Fruit fly (Drosophila melanogaster): ENCODE data around the gene Cad86C.

The Cad86C gene

dm6 chr3R:10884031-10884677, 57.3 kb downstream of the Cad86C start (continued):
- TF ChIP-seq CG3163 (GFP tag; optimal IDR thresholded peaks at IDR 0.05), result no peak
- TF ChIP-seq Abd-B (GFP tag; optimal IDR thresholded peaks at IDR 0.05), result peak; percentile 79
- no peak for TF ChIP-seq pros (GFP tag; optimal IDR thresholded peaks at IDR 0.05)
- peak; percentile 69 for TF ChIP-seq phol (tag; optimal IDR thresholded peaks at IDR 0.05)
- peak; percentile 84 for TF ChIP-seq rib (GFP tag; IDR thresholded peaks at IDR 0.05)
- TF ChIP-seq dpn (GFP tag; optimal IDR thresholded peaks at IDR 0.05), result peak; percentile 6 to 34
- peak; percentile 66 for TF ChIP-seq onecut (GFP tag; IDR thresholded peaks at IDR 0.05)
- TF ChIP-seq Xrp1 (GFP tag; IDR thresholded peaks at IDR 0.05), result peak; percentile 68; the same call in 1 of the 2 replicates
- TF ChIP-seq Dip3 (GFP tag; optimal IDR thresholded peaks at IDR 0.05), result no peak
- TF ChIP-seq ham (GFP tag; IDR thresholded peaks at IDR 0.05), result no peak
- TF ChIP-seq CG16813 (GFP tag; IDR thresholded peaks at IDR 0.05; ENCODE audit: partially characterized antibody), result no peak
- no peak for TF ChIP-seq NK7.1 (GFP tag; optimal IDR thresholded peaks at IDR 0.05)
- no peak for TF ChIP-seq Dll (GFP tag; IDR thresholded peaks at IDR 0.05; ENCODE audit: partially characterized antibody)
- no peak for TF ChIP-seq her (GFP tag; optimal IDR thresholded peaks at IDR 0.05)
- peak; percentile 54 for TF ChIP-seq klu (GFP tag; IDR thresholded peaks at IDR 0.05)
- TF ChIP-seq tio (GFP tag; optimal IDR thresholded peaks at IDR 0.05), result no peak
- TF ChIP-seq bowl (GFP tag; IDR thresholded peaks at IDR 0.05), result peak; percentile 64; the same call in 1 of the 2 replicates
- TF ChIP-seq fu2 (GFP tag; optimal IDR thresholded peaks at IDR 0.05), result no peak
- TF ChIP-seq CG14441 (GFP tag; IDR thresholded peaks at IDR 0.05), result peak; percentile 90
- TF ChIP-seq sr (GFP tag; IDR thresholded peaks at IDR 0.05), result 0 out of 3 replicates have a peak, but pooled peaks have one; percentile 12
- TF ChIP-seq Ssrp (tag; optimal IDR thresholded peaks at IDR 0.05), result peak; percentile 33
- TF ChIP-seq Hsf (GFP tag; optimal IDR thresholded peaks at IDR 0.05), result peak; percentile 15
- no peak for TF ChIP-seq CG8944 (GFP tag; optimal IDR thresholded peaks at IDR 0.05)
- TF ChIP-seq exex (tag; optimal IDR thresholded peaks at IDR 0.05), result peak; percentile 67
- TF ChIP-seq pzg (GFP tag; optimal IDR thresholded peaks at IDR 0.05), result no peak
- TF ChIP-seq HLH54F (GFP tag; optimal IDR thresholded peaks at IDR 0.05), result no peak
- TF ChIP-seq CG7271 (tag; optimal IDR thresholded peaks at IDR 0.05), result no peak
- peak; percentile 92 for TF ChIP-seq dmrt99B (tag; optimal IDR thresholded peaks at IDR 0.05)
- no peak for TF ChIP-seq CG9609 (GFP tag; optimal IDR thresholded peaks at IDR 0.05)
- TF ChIP-seq CG34376 (GFP tag; optimal IDR thresholded peaks at IDR 0.05), result no peak
- no peak for TF ChIP-seq Dfd (GFP tag; optimal IDR thresholded peaks at IDR 0.05)
- peak; percentile 76 for TF ChIP-seq tap (tag; optimal IDR thresholded peaks at IDR 0.05)
- TF ChIP-seq tx (GFP tag; optimal IDR thresholded peaks at IDR 0.05), result no peak
- peak; percentile 63; the same call in 1 of the 3 replicates for TF ChIP-seq CG3726 (GFP tag; IDR thresholded peaks at IDR 0.05)
- TF ChIP-seq ind (GFP tag; optimal IDR thresholded peaks at IDR 0.05), result peak; percentile 65
- TF ChIP-seq CG11560 (tag; IDR thresholded peaks at IDR 0.05), result peak; percentile 57; the same call in 2 of the 3 replicates
- no peak for TF ChIP-seq chn (GFP tag; optimal IDR thresholded peaks at IDR 0.05)
- no peak for TF ChIP-seq ewg (GFP tag; optimal IDR thresholded peaks at IDR 0.05)
- TF ChIP-seq ken (GFP tag; IDR thresholded peaks at IDR 0.05), result peak; percentile 79; the same call in 2 of the 3 replicates
- TF ChIP-seq CG17912 (GFP tag; optimal IDR thresholded peaks at IDR 0.05), result no peak
- no peak for TF ChIP-seq CG4360 (GFP tag; IDR thresholded peaks at IDR 0.05)
- TF ChIP-seq CG6683 (GFP tag; optimal IDR thresholded peaks at IDR 0.05), result peak; percentile 44
- no peak for TF ChIP-seq bigmax (GFP tag; optimal IDR thresholded peaks at IDR 0.05)
- peak; percentile 41; the same call in 1 of the 2 replicates for TF ChIP-seq MBD-R2 (GFP tag; IDR thresholded peaks at IDR 0.05)
- peak; percentile 69 for TF ChIP-seq CG4424 (GFP tag; optimal IDR thresholded peaks at IDR 0.05)
- no peak for TF ChIP-seq CG8089 (GFP tag; optimal IDR thresholded peaks at IDR 0.05)
- TF ChIP-seq Dek (tag; optimal IDR thresholded peaks at IDR 0.05), result peak; percentile 84
- peak; percentile 74 for TF ChIP-seq CG7372 (GFP tag; IDR thresholded peaks at IDR 0.05)
- no peak for TF ChIP-seq dimm (GFP tag; IDR thresholded peaks at IDR 0.05)
- 0 out of 2 replicates have a peak, but pooled peaks have one; percentile 32 for TF ChIP-seq Nf-YA (GFP tag; IDR thresholded peaks at IDR 0.05)
- peak; percentile 61 for TF ChIP-seq peb (GFP tag; IDR thresholded peaks at IDR 0.05)
